Worm (Caenorhabditis elegans): ENCODE measurements around the gene C08B6.2.

DNA sequence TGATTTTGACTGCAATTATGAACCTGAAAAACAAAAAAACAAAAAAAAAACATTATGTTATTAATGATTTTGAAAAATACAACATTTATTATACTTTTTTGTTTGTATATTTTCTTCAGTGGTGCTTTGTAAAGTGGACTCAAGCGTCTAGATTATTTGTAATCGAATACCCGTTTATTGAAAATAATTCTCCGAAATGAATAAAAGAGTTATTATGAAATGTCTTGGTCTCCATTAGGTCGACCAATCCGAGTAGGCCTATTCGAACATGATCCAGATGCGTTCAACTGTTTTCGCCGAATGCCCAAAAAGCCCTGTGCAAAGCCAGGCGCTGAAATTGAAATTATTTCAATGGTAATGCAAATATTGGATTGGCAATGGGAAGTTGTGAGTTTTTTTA lies 12.0 kb downstream of the C08B6.2 start, which contains the start of gene C08B6.5:
- TF ChIP-seq flt-1 (GFP tag; IDR thresholded peaks at IDR 0.05) (no peak), T22C8.4 (GFP tag; IDR thresholded peaks at IDR 0.05) (no peak), med-1 (GFP tag; optimal IDR thresholded peaks at IDR 0.05; ENCODE audit: insufficient read depth) (no peak)

All from whole organism, midembryonic.